Worm (Caenorhabditis elegans) whole organism, young adult: ENCODE data around the gene picc-1.

Experiments
- F22D6.2 ChIP-seq: sonication (generic microtip); optimal IDR thresholded peaks from 2 replicates; lab custom pipeline; 2016; ENCODE audit warnings: mild to moderate bottlenecking, missing genetic modification characterization, missing compliant biosample characterization
- cebp-2 ChIP-seq: fragments of 200-800 bp; sonication (Bioruptor generic); IDR thresholded peaks from 2 replicates; pipeline ENCODE4 v1.3.6; 2022; ENCODE audit warnings: missing genetic modification characterization, missing compliant biosample characterization
- hlh-26 ChIP-seq: fragments of 200-800 bp; sonication (Bioruptor generic); conservative IDR thresholded peaks from 2 replicates; pipeline ENCODE4 v1.3.6; 2022; ENCODE audit warnings: missing genetic modification reagents, missing genetic modification characterization, missing compliant biosample characterization
- lin-40 ChIP-seq: sonication (generic microtip); optimal IDR thresholded peaks from 2 replicates; lab custom pipeline; 2016; ENCODE audit warnings: missing genetic modification characterization, mild to moderate bottlenecking, missing compliant biosample characterization, missing genotype, missing genetic modification reagents
- pha-4 ChIP-seq: fragments of 150-350 bp; sonication (generic microtip); optimal IDR thresholded peaks from 2 replicates; lab custom pipeline; 2014; ENCODE audit warnings: missing biosample characterization, missing genetic modification reagents, missing genetic modification characterization

DNA sequence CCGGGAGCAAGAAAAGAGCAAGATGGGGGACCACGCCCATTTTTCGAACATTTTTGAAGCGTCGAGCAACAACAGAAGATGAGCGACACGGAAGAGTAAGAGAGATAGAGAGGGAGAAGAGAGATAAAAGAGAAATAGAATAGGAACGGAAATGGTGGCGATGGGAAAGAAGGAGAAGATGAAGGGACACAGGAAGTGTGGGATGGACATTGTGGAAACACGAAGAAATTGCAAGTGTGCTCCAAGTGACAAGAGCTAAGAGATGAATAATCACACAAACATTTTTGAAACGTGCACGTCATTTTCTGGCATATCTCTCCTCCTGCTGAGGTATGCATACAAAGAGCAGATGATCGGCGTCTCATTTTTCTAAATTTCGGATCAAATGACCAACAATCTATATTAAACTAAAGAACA is 11.8 kb downstream of the picc-1 start:
- TF ChIP-seq hlh-26 (GFP tag; lab: Robert Waterston, UW) (no peak), lin-40 (tag; lab: Kevin White, UChicago) (no peak), F22D6.2 (tag; lab: Kevin White, UChicago) (no peak), pha-4 (tag; lab: Kevin White, UChicago) (no peak), cebp-2 (GFP tag; lab: Robert Waterston, UW) (no peak)
